Fruit fly (Drosophila melanogaster) whole organism, pupa: ENCODE data around the gene Cpsf5.
A peak's percentile ranks its signal among the peaks of the same experiment; 100 is the strongest.

Experiments used
- CG10348 ChIP-seq: fragments of 200-800 bp; sonication (Bioruptor generic); IDR thresholded peaks from 2 replicates; pipeline ENCODE4 v1.3.6; 2022; ENCODE audit warnings: missing biosample characterization, missing genetic modification characterization
- CG12605 ChIP-seq: fragments of 200-800 bp; sonication (Bioruptor generic); IDR thresholded peaks from 2 replicates; pipeline ENCODE4 v1.3.6; 2022; ENCODE audit warnings: missing biosample characterization, missing genetic modification characterization
- CG13204 ChIP-seq: fragments of 200-800 bp; sonication (Bioruptor generic); optimal IDR thresholded peaks from 2 replicates; lab custom pipeline; 2018; ENCODE audit warnings: missing biosample characterization, mild to moderate bottlenecking, missing genetic modification characterization, moderate library complexity
- CG14655 ChIP-seq: fragments of 200-800 bp; sonication (Bioruptor generic); optimal IDR thresholded peaks from 3 replicates; lab custom pipeline; 2017; ENCODE audit warnings: mild to moderate bottlenecking, missing biosample characterization, missing genetic modification reagents, missing genetic modification characterization
- CG15710 ChIP-seq: fragments of 200-800 bp; sonication (Bioruptor generic); optimal IDR thresholded peaks from 2 replicates; lab custom pipeline; 2018; ENCODE audit warnings: missing biosample characterization, mild to moderate bottlenecking, missing genetic modification characterization, moderate library complexity
- CG17806 ChIP-seq: fragments of 200-800 bp; sonication (Bioruptor generic); optimal IDR thresholded peaks from 2 replicates; lab custom pipeline; 2018; ENCODE audit warnings: missing biosample characterization, mild to moderate bottlenecking, missing genetic modification characterization, moderate library complexity
- CG32121 ChIP-seq: fragments of 200-800 bp; sonication (Bioruptor generic); IDR thresholded peaks from 2 replicates; pipeline ENCODE4 v1.3.6; 2022; ENCODE audit warnings: missing biosample characterization, missing genetic modification characterization
- CG34367 ChIP-seq: fragments of 200-800 bp; sonication (Bioruptor generic); optimal IDR thresholded peaks from 2 replicates; lab custom pipeline; 2018; ENCODE audit warnings: missing biosample characterization, mild to moderate bottlenecking, missing genetic modification characterization
- CG4496 ChIP-seq: fragments of 200-800 bp; sonication (Bioruptor generic); IDR thresholded peaks from 3 replicates; pipeline ENCODE4 v1.3.6; 2022; ENCODE audit warnings: missing biosample characterization, missing genetic modification characterization
- CG8159 ChIP-seq: fragments of 200-800 bp; sonication (Bioruptor generic); optimal IDR thresholded peaks from 3 replicates; lab custom pipeline; 2018; ENCODE audit warnings: missing biosample characterization, mild to moderate bottlenecking, missing genetic modification characterization, moderate library complexity
- CG8301 ChIP-seq: fragments of 200-800 bp; sonication (Bioruptor generic); optimal IDR thresholded peaks from 2 replicates; lab custom pipeline; 2018; ENCODE audit warnings: missing biosample characterization, mild to moderate bottlenecking, missing genetic modification characterization
- CG9948 ChIP-seq: fragments of 200-800 bp; sonication (Bioruptor generic); optimal IDR thresholded peaks from 2 replicates; lab custom pipeline; 2018; ENCODE audit warnings: missing biosample characterization, mild to moderate bottlenecking, missing genetic modification characterization, moderate library complexity
- D1 ChIP-seq: fragments of 200-800 bp; sonication (Bioruptor generic); optimal IDR thresholded peaks from 2 replicates; lab custom pipeline; 2018; ENCODE audit warnings: missing biosample characterization, mild to moderate bottlenecking, missing genetic modification characterization, moderate library complexity
- EcR ChIP-seq: fragments of 200-800 bp; sonication (Bioruptor generic); optimal IDR thresholded peaks from 3 replicates; lab custom pipeline; 2019; ENCODE audit warnings: missing biosample characterization, missing genetic modification characterization, mild to moderate bottlenecking, moderate library complexity, missing genetic modification reagents
- Ets98B ChIP-seq: fragments of 200-800 bp; sonication (Bioruptor generic); IDR thresholded peaks from 2 replicates; pipeline ENCODE4 v1.3.6; 2022; ENCODE audit warnings: missing biosample characterization, missing genetic modification characterization
- Pif1A ChIP-seq: fragments of 200-800 bp; sonication (Bioruptor generic); optimal IDR thresholded peaks from 3 replicates; lab custom pipeline; 2016; ENCODE audit warnings: missing biosample characterization, missing genetic modification characterization
- Pif1B ChIP-seq: fragments of 200-800 bp; sonication (Bioruptor generic); optimal IDR thresholded peaks from 3 replicates; lab custom pipeline; 2016; ENCODE audit warnings: missing biosample characterization, missing genetic modification characterization
- Snoo ChIP-seq: fragments of 200-800 bp; sonication (Bioruptor generic); optimal IDR thresholded peaks from 3 replicates; lab custom pipeline; 2017; ENCODE audit warnings: missing biosample characterization, mild to moderate bottlenecking, missing genetic modification characterization, inconsistent platforms
- fd96Ca ChIP-seq: fragments of 200-800 bp; sonication (Bioruptor generic); IDR thresholded peaks from 3 replicates; pipeline ENCODE4 v1.3.6; 2022; ENCODE audit warnings: missing biosample characterization, missing genetic modification characterization
- gl ChIP-seq: fragments of 200-800 bp; sonication (Bioruptor generic); optimal IDR thresholded peaks from 2 replicates; lab custom pipeline; 2018; ENCODE audit warnings: missing biosample characterization, mild to moderate bottlenecking, missing genetic modification characterization
- rn ChIP-seq: fragments of 200-800 bp; sonication (Bioruptor generic); IDR thresholded peaks from 2 replicates; pipeline ENCODE4 v1.3.6; 2022; ENCODE audit warnings: missing biosample characterization, missing genetic modification characterization

Gene Cpsf5

dm6 chr3L:9432810-9433587, 22.2 kb downstream of the Cpsf5 start:
- TF ChIP-seq CG32121 (0 out of 2 replicates have a peak, but pooled peaks have one; percentile 37), CG14655 (GFP tag; lab: Kevin White, UChicago) (no peak), CG12605 (GFP tag; lab: Robert Waterston, UW) (no peak), Pif1A (GFP tag; lab: Kevin White, UChicago) (no peak), CG13204 (GFP tag; lab: Kevin White, UChicago) (peak; percentile 11)

DNA sequence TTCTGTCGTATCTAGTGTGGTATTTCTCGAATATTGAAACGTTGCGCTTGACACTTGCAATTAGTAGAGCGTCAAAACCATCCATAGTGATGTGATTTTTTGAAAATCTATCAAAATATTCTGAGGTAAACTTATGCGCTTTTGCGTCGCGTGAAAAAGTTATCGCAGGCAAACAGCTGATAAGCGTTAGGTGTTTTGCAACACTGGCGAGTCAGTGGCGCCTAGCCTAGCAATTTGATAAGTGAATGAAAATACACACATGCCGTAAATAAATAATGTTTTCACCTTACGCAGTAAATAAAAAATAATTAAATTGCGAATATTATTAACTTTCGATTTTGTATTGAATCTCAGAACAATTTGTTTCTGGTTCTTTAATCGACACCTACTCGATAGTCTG, 24.5 kb downstream of the Cpsf5 start, which contains the start of gene CG42526:
TSS of gene CG42526 (minus strand) at position 85 of the 400 bp plus-strand sequence.
- TF ChIP-seq CG4496 (no peak), CG12605 (GFP tag; lab: Robert Waterston, UW) (no peak), Ets98B (GFP tag; lab: Robert Waterston, UW) (peak; percentile 35), Pif1B (no peak), D1 (no peak), CG34367 (tag; lab: Kevin White, UChicago) (peak; percentile 27), CG17806 (tag; lab: Kevin White, UChicago) (no peak), Pif1A (GFP tag; lab: Kevin White, UChicago) (no peak), rn (GFP tag; lab: Robert Waterston, UW) (no peak), fd96Ca (GFP tag; lab: Robert Waterston, UW) (no peak; the same call in 2 of the 3 replicates)

dm6 chr3L:9435831-9436230, 25.0 kb downstream of the Cpsf5 start:
- TF ChIP-seq Pif1A (GFP tag; lab: Kevin White, UChicago) = no peak
- TF ChIP-seq CG15710 = no peak
- TF ChIP-seq CG8301 = no peak
- no peak for TF ChIP-seq CG8159 (tag; lab: Kevin White, UChicago)
- TF ChIP-seq Pif1B = no peak

dm6 chr3L:9438858-9439257, 28.0 kb downstream of the Cpsf5 start:
- TF ChIP-seq gl (tag; lab: Kevin White, UChicago) (no peak), CG14655 (GFP tag; lab: Kevin White, UChicago) (no peak), CG15710 (no peak), fd96Ca (GFP tag; lab: Robert Waterston, UW) (no peak), D1 (no peak), CG10348 (GFP tag; lab: Robert Waterston, UW) (no peak), CG8159 (tag; lab: Kevin White, UChicago) (no peak), CG34367 (tag; lab: Kevin White, UChicago) (no peak), rn (GFP tag; lab: Robert Waterston, UW) (no peak), EcR (GFP tag; lab: Kevin White, UChicago) (no peak), Snoo (tag; lab: Kevin White, UChicago) (no peak), CG8301 (no peak), CG12605 (GFP tag; lab: Robert Waterston, UW) (no peak), CG32121 (no peak), CG17806 (tag; lab: Kevin White, UChicago) (no peak), Ets98B (GFP tag; lab: Robert Waterston, UW) (no peak), CG9948 (no peak)

DNA sequence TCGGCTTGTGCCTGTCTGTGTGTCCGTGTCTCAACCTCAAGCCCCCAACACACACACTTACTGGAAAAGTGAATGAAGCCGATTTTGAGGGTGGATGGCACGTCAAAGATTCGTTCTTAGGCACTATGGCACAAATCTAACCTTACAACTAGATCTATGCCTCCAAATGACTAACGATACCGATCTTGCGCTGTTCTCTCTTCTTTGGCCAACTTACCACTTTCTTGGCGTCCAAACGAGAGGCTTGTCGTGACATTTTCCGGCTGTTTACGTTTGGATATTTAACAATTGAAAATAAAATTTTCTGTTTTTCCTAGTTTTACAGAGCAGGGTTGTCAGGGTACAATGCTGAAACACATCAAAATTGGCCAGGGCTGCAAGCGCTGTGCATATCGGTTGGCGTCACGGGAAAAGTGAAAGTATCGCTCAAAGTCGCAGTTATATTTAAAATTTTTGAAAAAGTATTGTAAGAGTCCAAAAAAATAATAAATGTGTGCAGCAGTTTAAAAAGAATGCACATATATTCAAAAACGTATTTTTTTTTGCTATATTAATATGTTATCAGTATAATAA, 31.2 kb downstream of the Cpsf5 start, which contains the start of the genes Bet3 and Nf-YA:
TSS of gene Bet3 (minus strand) at position 361 of the 573 bp plus-strand sequence.
TSS of gene Nf-YA (minus strand) at position 361 of the 573 bp plus-strand sequence.
- peak; percentile 88 for TF ChIP-seq D1
- peak; percentile 27 for TF ChIP-seq Ets98B (GFP tag; lab: Robert Waterston, UW)
- no peak for TF ChIP-seq Pif1A (GFP tag; lab: Kevin White, UChicago)
- no peak for TF ChIP-seq CG10348 (GFP tag; lab: Robert Waterston, UW)
- no peak for TF ChIP-seq Pif1B
- peak; percentile 56; the same call in 1 of the 3 replicates for TF ChIP-seq CG4496
- peak; percentile 53 for TF ChIP-seq Snoo (tag; lab: Kevin White, UChicago)
- TF ChIP-seq fd96Ca (GFP tag; lab: Robert Waterston, UW) = peak; percentile 54; the same call in 1 of the 3 replicates
- TF ChIP-seq CG15710 = peak; percentile 49

DNA sequence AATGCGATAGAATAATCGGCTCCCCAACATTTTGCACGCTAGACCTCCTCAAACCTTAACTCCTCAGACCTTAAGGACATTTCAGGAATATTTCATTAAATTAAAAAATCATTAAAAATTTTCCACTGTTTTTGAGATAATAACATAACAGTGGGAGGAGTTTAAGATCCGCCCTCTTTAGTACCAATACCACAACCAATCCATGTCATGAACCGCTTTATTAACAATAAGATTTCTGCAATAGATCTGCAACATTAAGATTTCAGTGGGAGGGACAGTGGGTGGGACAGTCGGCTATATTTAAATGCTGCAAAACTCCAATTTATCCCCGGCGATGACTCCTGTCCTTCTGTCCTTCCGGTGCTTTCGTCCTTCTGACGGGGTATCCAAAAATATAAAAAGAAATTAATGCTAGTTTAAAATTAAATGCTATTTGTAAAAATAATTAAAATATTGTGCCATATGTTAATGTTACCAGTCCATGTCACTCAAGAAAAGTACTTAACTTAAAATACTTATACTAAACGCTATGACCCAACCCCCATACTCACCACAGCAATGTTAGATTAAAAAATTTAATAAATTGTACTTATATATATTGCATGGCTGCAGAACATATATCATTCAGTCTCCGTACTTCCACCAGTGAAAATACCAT, 31.9 kb downstream of the Cpsf5 start, which contains the start of gene Srg3:
TSS of gene Srg3 (plus strand) at position 608 of the 658 bp plus-strand sequence.
- no peak for TF ChIP-seq CG17806 (tag; lab: Kevin White, UChicago)
- no peak for TF ChIP-seq CG9948
- no peak for TF ChIP-seq CG10348 (GFP tag; lab: Robert Waterston, UW)
- TF ChIP-seq CG13204 (GFP tag; lab: Kevin White, UChicago) = no peak
- TF ChIP-seq CG8159 (tag; lab: Kevin White, UChicago) = no peak
- TF ChIP-seq EcR (GFP tag; lab: Kevin White, UChicago) = no peak
- TF ChIP-seq CG14655 (GFP tag; lab: Kevin White, UChicago) = no peak
- TF ChIP-seq rn (GFP tag; lab: Robert Waterston, UW) = no peak
